Fruit fly (Drosophila melanogaster) whole organism, embryonic: ENCODE data around the gene Bx.
A peak's percentile ranks its signal among the peaks of the same experiment; 100 is the strongest.

Experiments used
- Abd-B ChIP-seq: fragments of 200-800 bp; sonication (Bioruptor generic); optimal IDR thresholded peaks from 2 replicates; lab custom pipeline; 2018; ENCODE audit warnings: missing biosample characterization, mild to moderate bottlenecking, missing genetic modification characterization, moderate library complexity
- CG10431 ChIP-seq: fragments of 200-800 bp; sonication (Bioruptor generic); optimal IDR thresholded peaks from 3 replicates; lab custom pipeline; 2018; ENCODE audit warnings: missing biosample characterization, mild to moderate bottlenecking, missing genetic modification characterization
- CG10979 ChIP-seq: fragments of 200-800 bp; sonication (Bioruptor generic); optimal IDR thresholded peaks from 2 replicates; lab custom pipeline; 2018; ENCODE audit warnings: missing biosample characterization, mild to moderate bottlenecking, missing genetic modification characterization, moderate library complexity
- CG12769 ChIP-seq: fragments of 200-800 bp; sonication (Bioruptor generic); optimal IDR thresholded peaks from 2 replicates; lab custom pipeline; 2019; ENCODE audit warnings: missing biosample characterization, mild to moderate bottlenecking, missing genetic modification characterization, moderate library complexity
- CG13775 ChIP-seq: fragments of 200-800 bp; sonication (Bioruptor generic); optimal IDR thresholded peaks from 3 replicates; lab custom pipeline; 2017; ENCODE audit warnings: missing biosample characterization, mild to moderate bottlenecking, missing genetic modification characterization
- CG14014 ChIP-seq: fragments of 200-800 bp; sonication (Bioruptor generic); IDR thresholded peaks from 2 replicates; pipeline ENCODE4 v1.3.6; 2022; ENCODE audit warnings: missing biosample characterization, missing genetic modification characterization
- CG14710 ChIP-seq: fragments of 200-800 bp; sonication (Bioruptor generic); optimal IDR thresholded peaks from 3 replicates; lab custom pipeline; 2019; ENCODE audit warnings: missing biosample characterization, mild to moderate bottlenecking, missing genetic modification characterization, moderate library complexity
- CG14965 ChIP-seq: fragments of 200-800 bp; sonication (Bioruptor generic); optimal IDR thresholded peaks from 2 replicates; lab custom pipeline; 2016; ENCODE audit warnings: missing biosample characterization, missing genetic modification characterization, borderline replicate concordance
- CG15269 ChIP-seq: fragments of 200-800 bp; sonication (Bioruptor generic); optimal IDR thresholded peaks from 2 replicates; lab custom pipeline; 2018; ENCODE audit warnings: missing biosample characterization, mild to moderate bottlenecking, missing genetic modification characterization, moderate library complexity
- CG16863 ChIP-seq: fragments of 200-800 bp; sonication (Bioruptor generic); optimal IDR thresholded peaks from 3 replicates; lab custom pipeline; 2016; ENCODE audit warnings: missing biosample characterization, missing genetic modification characterization
- CG17186 ChIP-seq: fragments of 200-800 bp; sonication (Bioruptor generic); optimal IDR thresholded peaks from 3 replicates; lab custom pipeline; 2017; ENCODE audit warnings: missing biosample characterization, missing genetic modification reagents, missing genetic modification characterization
- CG18011 ChIP-seq: fragments of 200-800 bp; sonication (Bioruptor generic); optimal IDR thresholded peaks from 2 replicates; lab custom pipeline; 2017; ENCODE audit warnings: missing biosample characterization, missing genetic modification characterization, mild to moderate bottlenecking, moderate library complexity, missing genotype
- CG2129 ChIP-seq: fragments of 200-800 bp; sonication (Bioruptor generic); IDR thresholded peaks from 2 replicates; pipeline ENCODE4 v1.3.6; 2022; ENCODE audit warnings: missing biosample characterization, missing genetic modification characterization; ENCODE audit not compliant: partially characterized antibody
- CG31224 ChIP-seq: fragments of 200-800 bp; sonication (Bioruptor generic); IDR thresholded peaks from 2 replicates; pipeline ENCODE4 v1.3.6; 2022; ENCODE audit warnings: missing biosample characterization, missing genetic modification characterization
- CG33557 ChIP-seq: fragments of 200-800 bp; sonication (Bioruptor generic); optimal IDR thresholded peaks from 2 replicates; lab custom pipeline; 2019; ENCODE audit warnings: missing biosample characterization, mild to moderate bottlenecking, missing genetic modification characterization, moderate library complexity
- CG4424 ChIP-seq: fragments of 200-800 bp; sonication (Bioruptor generic); optimal IDR thresholded peaks from 3 replicates; lab custom pipeline; 2016; ENCODE audit warnings: missing biosample characterization, missing genetic modification characterization
- CG4730 ChIP-seq: fragments of 200-800 bp; sonication (Bioruptor generic); IDR thresholded peaks from 2 replicates; pipeline ENCODE4 v1.3.6; 2022; ENCODE audit warnings: missing biosample characterization, missing genetic modification characterization
- CG7928 ChIP-seq: fragments of 200-800 bp; sonication (Bioruptor generic); optimal IDR thresholded peaks from 2 replicates; lab custom pipeline; 2017; ENCODE audit warnings: missing biosample characterization, mild to moderate bottlenecking, missing genetic modification characterization
- CTCF ChIP-seq: fragments of 200-800 bp; sonication (Bioruptor generic); optimal IDR thresholded peaks from 2 replicates; lab custom pipeline; 2017; ENCODE audit warnings: missing biosample characterization, mild to moderate bottlenecking, missing genetic modification characterization, moderate library complexity
- CkIIα-i1 ChIP-seq: fragments of 200-800 bp; sonication (Bioruptor generic); IDR thresholded peaks from 2 replicates; pipeline ENCODE4 v1.3.6; 2022; ENCODE audit warnings: missing biosample characterization, missing genetic modification characterization
- Deaf1 ChIP-seq: fragments of 200-800 bp; optimal IDR thresholded peaks from 3 replicates; lab custom pipeline; 2019; ENCODE audit warnings: missing biosample characterization, mild to moderate bottlenecking, missing genetic modification characterization, moderate library complexity
- Doc2 ChIP-seq: fragments of 200-800 bp; sonication (Bioruptor generic); IDR thresholded peaks from 2 replicates; pipeline ENCODE4 v1.3.6; 2022; ENCODE audit warnings: missing biosample characterization, missing genetic modification characterization
- Dref ChIP-seq: fragments of 200-800 bp; sonication (Bioruptor generic); IDR thresholded peaks from 2 replicates; pipeline ENCODE4 v1.3.6; 2022; ENCODE audit warnings: missing biosample characterization, missing genetic modification characterization
- Drgx ChIP-seq: fragments of 200-800 bp; sonication (Bioruptor generic); IDR thresholded peaks from 2 replicates; pipeline ENCODE4 v1.3.6; 2022; ENCODE audit warnings: missing biosample characterization, missing genetic modification characterization
- Ets65A ChIP-seq: fragments of 200-800 bp; sonication (Bioruptor generic); peaks from one replicate; lab custom pipeline; 2016; ENCODE audit warnings: missing biosample characterization, missing genetic modification characterization
- H15 ChIP-seq: fragments of 200-800 bp; sonication (Bioruptor generic); IDR thresholded peaks from 3 replicates; pipeline ENCODE4 v1.3.6; 2022; ENCODE audit warnings: missing biosample characterization, missing genetic modification characterization
- Hmr ChIP-seq: fragments of 200-800 bp; sonication (Bioruptor generic); optimal IDR thresholded peaks from 3 replicates; lab custom pipeline; 2017; ENCODE audit warnings: mild to moderate bottlenecking, missing biosample characterization, missing genetic modification reagents, missing genetic modification characterization
- Hr51 ChIP-seq, 2 experiments: fragments of 200-800 bp; sonication (Bioruptor generic); optimal IDR thresholded peaks; 2 replicates in 1 of 2; 3 replicates in 1 of 2; lab custom pipeline; 2016 to 2018; ENCODE audit warnings: missing biosample characterization in 2 of 2, missing genetic modification characterization in 2 of 2, mild to moderate bottlenecking in 1 of 2, moderate library complexity in 1 of 2
- Mad ChIP-seq: fragments of 200-800 bp; sonication (Bioruptor generic); optimal IDR thresholded peaks from 2 replicates; lab custom pipeline; 2016; ENCODE audit warnings: missing biosample characterization, missing genetic modification characterization
- Mrtf ChIP-seq: fragments of 200-800 bp; sonication (Bioruptor generic); IDR thresholded peaks from 3 replicates; pipeline ENCODE4 v1.3.6; 2022; ENCODE audit warnings: missing biosample characterization, missing genetic modification characterization
- Sry-β ChIP-seq: fragments of 200-800 bp; sonication (Bioruptor generic); optimal IDR thresholded peaks from 2 replicates; lab custom pipeline; 2018; ENCODE audit warnings: missing biosample characterization, mild to moderate bottlenecking, missing genetic modification characterization, moderate library complexity
- Vsx1 ChIP-seq: fragments of 200-800 bp; sonication (Bioruptor generic); optimal IDR thresholded peaks from 2 replicates; lab custom pipeline; 2017; ENCODE audit warnings: missing biosample characterization, mild to moderate bottlenecking, missing genetic modification characterization, missing genetic modification reagents
- Xbp1 ChIP-seq: fragments of 200-800 bp; sonication (Bioruptor generic); optimal IDR thresholded peaks from 3 replicates; lab custom pipeline; 2016; ENCODE audit warnings: missing biosample characterization, mild to moderate bottlenecking, missing genetic modification characterization
- bsh ChIP-seq, 2 experiments: fragments of 200-800 bp; sonication (Bioruptor generic); optimal IDR thresholded peaks; 2 replicates each; lab custom pipeline; 2017 to 2018; ENCODE audit warnings: mild to moderate bottlenecking in 2 of 2, missing biosample characterization in 2 of 2, missing genetic modification characterization in 2 of 2, moderate library complexity in 1 of 2
- cas ChIP-seq: fragments of 200-800 bp; sonication (Bioruptor generic); IDR thresholded peaks from 2 replicates; pipeline ENCODE4 v1.3.6; 2022; ENCODE audit warnings: missing biosample characterization, missing genetic modification characterization
- chm ChIP-seq: fragments of 200-800 bp; sonication (Bioruptor generic); IDR thresholded peaks from 2 replicates; pipeline ENCODE4 v1.3.6; 2022; ENCODE audit warnings: missing biosample characterization, missing genetic modification characterization
- corto ChIP-seq: fragments of 200-800 bp; sonication (Bioruptor generic); optimal IDR thresholded peaks from 2 replicates; lab custom pipeline; 2016; ENCODE audit warnings: missing biosample characterization, mild to moderate bottlenecking, missing genetic modification characterization, moderate library complexity
- dpn ChIP-seq, 2 experiments: fragments of 200-800 bp; sonication (Bioruptor generic); optimal IDR thresholded peaks; 3 replicates each; lab custom pipeline; 2016; ENCODE audit warnings: missing biosample characterization in 2 of 2, missing genetic modification characterization in 2 of 2
- ham ChIP-seq: fragments of 200-800 bp; sonication (Bioruptor generic); IDR thresholded peaks from 2 replicates; pipeline ENCODE4 v1.3.6; 2022; ENCODE audit warnings: missing biosample characterization, missing genetic modification characterization
- klu ChIP-seq: fragments of 200-800 bp; sonication (Bioruptor generic); IDR thresholded peaks from 2 replicates; pipeline ENCODE4 v1.3.6; 2022; ENCODE audit warnings: missing biosample characterization, missing genetic modification characterization
- lbe ChIP-seq: fragments of 200-800 bp; sonication (Bioruptor generic); optimal IDR thresholded peaks from 2 replicates; lab custom pipeline; 2016; ENCODE audit warnings: missing biosample characterization, mild to moderate bottlenecking, missing genetic modification characterization
- otp ChIP-seq: fragments of 200-800 bp; sonication (Bioruptor generic); IDR thresholded peaks from 3 replicates; pipeline ENCODE4, ENCODE4 v1.3.6; 2022; ENCODE audit warnings: missing biosample characterization, missing genetic modification characterization
- pfk ChIP-seq: fragments of 200-800 bp; sonication (Bioruptor generic); optimal IDR thresholded peaks from 2 replicates; lab custom pipeline; 2018; ENCODE audit warnings: missing biosample characterization, mild to moderate bottlenecking, missing genetic modification characterization, moderate library complexity
- phol ChIP-seq: fragments of 200-800 bp; sonication (Bioruptor generic); optimal IDR thresholded peaks from 3 replicates; lab custom pipeline; 2018; ENCODE audit warnings: missing biosample characterization, mild to moderate bottlenecking, missing genetic modification characterization, moderate library complexity
- pros ChIP-seq: fragments of 200-800 bp; sonication (Bioruptor generic); optimal IDR thresholded peaks from 3 replicates; lab custom pipeline; 2019; ENCODE audit warnings: missing biosample characterization, mild to moderate bottlenecking, missing genetic modification characterization, moderate library complexity
- psq ChIP-seq: fragments of 200-800 bp; sonication (Bioruptor generic); optimal IDR thresholded peaks from 2 replicates; lab custom pipeline; 2017; ENCODE audit warnings: missing biosample characterization, missing genetic modification characterization
- row ChIP-seq: fragments of 200-800 bp; sonication (Bioruptor generic); IDR thresholded peaks from 3 replicates; pipeline ENCODE4 v1.3.6; 2022; ENCODE audit warnings: missing biosample characterization, missing genetic modification characterization
- schlank ChIP-seq: fragments of 200-800 bp; sonication (Bioruptor generic); optimal IDR thresholded peaks from 2 replicates; lab custom pipeline; 2018; ENCODE audit warnings: missing biosample characterization, mild to moderate bottlenecking, missing genetic modification characterization
- so ChIP-seq: fragments of 200-800 bp; sonication (Bioruptor generic); IDR thresholded peaks from 3 replicates; pipeline ENCODE4 v1.3.6; 2022; ENCODE audit warnings: missing biosample characterization, missing genetic modification characterization
- tin ChIP-seq: fragments of 200-800 bp; sonication (Bioruptor generic); optimal IDR thresholded peaks from 3 replicates; lab custom pipeline; 2016; ENCODE audit warnings: missing biosample characterization, missing genetic modification characterization
- unc-4 ChIP-seq: fragments of 200-800 bp; sonication (Bioruptor generic); IDR thresholded peaks from 2 replicates; pipeline ENCODE4 v1.3.6; 2022; ENCODE audit warnings: missing biosample characterization, missing genetic modification characterization; ENCODE audit not compliant: partially characterized antibody
- wdn ChIP-seq: fragments of 200-800 bp; sonication (Bioruptor generic); IDR thresholded peaks from 2 replicates; pipeline ENCODE4 v1.3.6; 2022; ENCODE audit warnings: missing biosample characterization, missing genetic modification characterization

The Bx gene

dm6 chrX:18613434-18613833 is 98.2 kb downstream of the Bx start (continued):
- TF ChIP-seq cas (GFP tag; lab: Robert Waterston, UW) = no peak
- no peak for TF ChIP-seq pros (GFP tag; lab: Kevin White, UChicago)
- no peak for TF ChIP-seq Mad
- TF ChIP-seq Hmr (GFP tag; lab: Kevin White, UChicago) = peak; percentile 5
- no peak for TF ChIP-seq Ets65A (GFP tag; lab: Kevin White, UChicago)
- no peak for TF ChIP-seq corto
- no peak for TF ChIP-seq CG14965 (GFP tag; lab: Kevin White, UChicago)
- TF ChIP-seq klu (GFP tag; lab: Robert Waterston, UW) = no peak
- no peak for TF ChIP-seq otp (GFP tag; lab: Robert Waterston, UW)
- TF ChIP-seq CG12769 (tag; lab: Kevin White, UChicago) = no peak
- TF ChIP-seq lbe (GFP tag; lab: Kevin White, UChicago) = no peak
- no peak for TF ChIP-seq CkIIα-i1
- TF ChIP-seq CG33557 (GFP tag; lab: Kevin White, UChicago) = no peak
- no peak for TF ChIP-seq pfk (GFP tag; lab: Kevin White, UChicago)
- no peak for TF ChIP-seq schlank
- TF ChIP-seq CG14710 = no peak
- TF ChIP-seq CG2129 (GFP tag; lab: Robert Waterston, UW) = no peak
- TF ChIP-seq CG17186 (GFP tag; lab: Kevin White, UChicago) = no peak
- TF ChIP-seq ham = no peak
- no peak for TF ChIP-seq CG18011
- no peak for TF ChIP-seq psq
- peak; percentile 38 for TF ChIP-seq phol
- TF ChIP-seq unc-4 (GFP tag; lab: Robert Waterston, UW) = no peak
- no peak for TF ChIP-seq wdn
- peak; percentile 18 for TF ChIP-seq Xbp1 (GFP tag; lab: Kevin White, UChicago)
- TF ChIP-seq bsh (GFP tag; optimal IDR thresholded peaks at IDR 0.05; lab: Kevin White, UChicago) = no peak
- TF ChIP-seq CTCF = no peak
- TF ChIP-seq Abd-B (GFP tag; lab: Kevin White, UChicago) = peak; percentile 26
- no peak for TF ChIP-seq CG10979 (tag; lab: Kevin White, UChicago)
- no peak for TF ChIP-seq Drgx (GFP tag; lab: Robert Waterston, UW)
- peak in 1 of 2 experiments; percentile 11 for TF ChIP-seq Hr51 (GFP tag; optimal IDR thresholded peaks at IDR 0.05; lab: Kevin White, UChicago)
- no peak for TF ChIP-seq CG10431 (GFP tag; lab: Kevin White, UChicago)
- peak; percentile 7 for TF ChIP-seq tin
- TF ChIP-seq CG4424 (GFP tag; lab: Kevin White, UChicago) = no peak
- no peak for TF ChIP-seq CG7928
- TF ChIP-seq Mrtf = no peak
- peak; percentile 58 for TF ChIP-seq row (GFP tag; lab: Robert Waterston, UW)
- TF ChIP-seq CG31224 (GFP tag; lab: Robert Waterston, UW) = no peak
- TF ChIP-seq CG16863 = no peak
- no peak for TF ChIP-seq CG13775
- no peak for TF ChIP-seq so (GFP tag; lab: Robert Waterston, UW)
- no peak for TF ChIP-seq Deaf1 (tag; lab: Kevin White, UChicago)
- no peak for TF ChIP-seq Vsx1 (GFP tag; lab: Kevin White, UChicago)
- no peak for TF ChIP-seq Doc2 (GFP tag; lab: Robert Waterston, UW)
- no peak for TF ChIP-seq chm (GFP tag; lab: Robert Waterston, UW)
- 0 out of 2 replicates have a peak, but pooled peaks have one; percentile 20 for TF ChIP-seq CG14014 (GFP tag; lab: Robert Waterston, UW)
- no peak for TF ChIP-seq Sry-β
- no peak for TF ChIP-seq H15 (GFP tag; lab: Robert Waterston, UW)
- TF ChIP-seq CG4730 (GFP tag; lab: Robert Waterston, UW) = no peak
- TF ChIP-seq dpn (GFP tag; optimal IDR thresholded peaks at IDR 0.05; lab: Kevin White, UChicago) = no peak
- TF ChIP-seq Dref (GFP tag; lab: Robert Waterston, UW) = no peak
- no peak for TF ChIP-seq CG15269 (tag; lab: Kevin White, UChicago)
